Worm (Caenorhabditis elegans): ENCODE results near the gene K04A8.19.

K04A8.19 gene

DNA sequence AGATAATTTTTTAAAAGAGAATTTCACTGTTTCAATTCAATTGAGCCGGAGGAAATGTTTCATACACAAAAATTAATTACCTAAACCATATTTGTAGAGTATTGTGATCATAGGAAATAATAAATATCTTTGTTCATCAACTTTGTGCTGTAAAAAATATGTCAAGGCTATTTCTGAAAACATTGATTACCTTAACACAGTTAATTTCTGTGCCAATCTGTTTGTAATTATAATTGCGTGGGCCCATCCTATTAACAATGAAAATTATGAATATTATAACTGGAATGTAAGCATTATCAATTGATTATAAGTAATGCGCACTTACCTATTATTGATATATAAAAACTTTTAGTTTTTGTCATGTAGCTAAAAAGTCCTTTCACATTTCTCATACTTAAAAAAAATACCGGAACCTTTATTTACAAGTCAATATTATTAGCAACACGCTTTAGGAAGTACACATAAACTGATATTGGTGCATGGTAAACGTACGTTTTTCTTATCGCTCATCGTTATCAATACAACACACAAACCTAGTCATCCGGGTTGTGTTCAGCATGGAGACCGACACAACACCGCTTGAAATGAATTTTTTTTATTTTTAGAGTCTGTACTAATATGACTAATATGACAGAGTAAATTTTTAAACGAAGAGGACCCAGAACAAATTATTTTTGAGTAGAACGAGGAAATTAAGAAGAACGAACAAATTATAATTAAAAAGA is 21.4 kb upstream of the K04A8.19 start, which contains the start of gene fut-2:
fut-2 (minus strand) TSS at position 485 of the 725 bp plus-strand sequence.
- TF ChIP-seq tbx-37 (GFP tag; conservative IDR thresholded peaks at IDR 0.05) (no peak), ceh-13 (GFP tag; optimal IDR thresholded peaks at IDR 0.05) (no peak), tbx-11 (GFP tag; IDR thresholded peaks at IDR 0.05) (no peak), sea-1 (GFP tag; conservative IDR thresholded peaks at IDR 0.05) (no peak), ceh-36 (tag; optimal IDR thresholded peaks at IDR 0.05) (no peak), hmbx-1 (tag; optimal IDR thresholded peaks at IDR 0.05) (no peak), flt-1 (GFP tag; IDR thresholded peaks at IDR 0.05) (no peak), hnd-1 (tag; optimal IDR thresholded peaks at IDR 0.05) (no peak), ama-1 (optimal IDR thresholded peaks at IDR 0.05) (no peak), F13C5.2 (tag; optimal IDR thresholded peaks at IDR 0.05) (no peak), aly-1 (tag; optimal IDR thresholded peaks at IDR 0.05) (no peak), pes-1 (GFP tag; IDR thresholded peaks at IDR 0.05) (no peak), hmg-4 (GFP tag; optimal IDR thresholded peaks at IDR 0.05) (no peak), tra-4 (tag; optimal IDR thresholded peaks at IDR 0.05) (no peak), scrt-1 (GFP tag; IDR thresholded peaks at IDR 0.05) (no peak), B0310.2 (tag; optimal IDR thresholded peaks at IDR 0.05) (no peak), ets-7 (tag; optimal IDR thresholded peaks at IDR 0.05) (no peak)

DNA sequence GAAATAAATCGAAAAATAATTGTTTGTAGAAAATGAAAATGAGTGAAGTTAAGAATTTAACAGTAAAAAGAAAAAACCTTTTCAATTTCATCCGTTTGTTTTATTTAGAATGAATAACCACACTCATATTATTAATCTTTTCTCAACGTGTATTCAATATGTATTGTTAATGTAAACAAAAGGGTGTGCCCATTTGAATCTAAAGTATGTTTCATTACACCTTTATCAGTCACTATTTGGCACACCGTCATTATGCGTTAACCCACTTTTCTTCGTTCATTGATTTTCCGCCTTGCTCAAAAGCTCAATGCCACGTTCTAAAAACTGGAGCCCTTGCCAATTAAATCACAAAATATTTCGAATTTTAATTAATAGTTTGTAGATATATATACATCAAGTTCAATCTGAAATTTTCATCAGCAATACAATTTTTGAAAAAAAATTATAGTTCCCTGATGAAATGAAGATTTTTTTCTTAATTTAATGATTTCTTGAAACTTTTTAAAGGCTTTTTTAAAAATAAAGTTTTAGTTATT is 11.7 kb upstream of the K04A8.19 start, which contains the start of gene K04A8.1:
K04A8.1 (plus strand) TSS at position 486 of the 536 bp plus-strand sequence.
- TF ChIP-seq pes-1 (GFP tag; IDR thresholded peaks at IDR 0.05) (no peak), F13C5.2 (tag; optimal IDR thresholded peaks at IDR 0.05) (no peak), tra-4 (tag; optimal IDR thresholded peaks at IDR 0.05) (no peak), ceh-13 (GFP tag; optimal IDR thresholded peaks at IDR 0.05) (no peak), hmbx-1 (tag; optimal IDR thresholded peaks at IDR 0.05) (no peak), tbx-37 (GFP tag; conservative IDR thresholded peaks at IDR 0.05) (no peak), scrt-1 (GFP tag; IDR thresholded peaks at IDR 0.05) (no peak), tbx-11 (GFP tag; IDR thresholded peaks at IDR 0.05) (no peak), hmg-4 (GFP tag; optimal IDR thresholded peaks at IDR 0.05) (no peak), sea-1 (GFP tag; conservative IDR thresholded peaks at IDR 0.05) (no peak), B0310.2 (tag; optimal IDR thresholded peaks at IDR 0.05) (no peak), aly-1 (tag; optimal IDR thresholded peaks at IDR 0.05) (no peak), ama-1 (optimal IDR thresholded peaks at IDR 0.05) (no peak), ceh-36 (tag; optimal IDR thresholded peaks at IDR 0.05) (no peak), flt-1 (GFP tag; IDR thresholded peaks at IDR 0.05) (no peak), ets-7 (tag; optimal IDR thresholded peaks at IDR 0.05) (no peak), hnd-1 (tag; optimal IDR thresholded peaks at IDR 0.05) (no peak)

DNA sequence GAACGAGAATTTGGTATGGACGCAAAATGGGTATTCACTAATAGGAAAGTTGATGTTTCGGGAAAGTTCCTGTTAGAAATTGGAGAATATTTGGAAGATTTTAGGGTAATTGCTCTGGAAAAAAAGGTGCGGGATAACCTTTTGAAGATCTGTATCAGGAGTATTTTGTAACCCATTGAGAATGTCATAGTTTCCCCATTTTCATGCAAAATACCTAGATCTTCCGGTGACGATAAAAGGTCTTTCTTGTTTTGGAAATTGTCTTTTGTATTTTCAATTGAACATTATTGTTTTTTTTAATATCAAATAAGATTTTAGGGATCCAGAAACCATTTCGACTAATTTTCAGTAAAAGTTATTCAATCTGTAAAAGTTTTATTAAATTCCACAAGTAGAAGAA is 7.4 kb upstream of the K04A8.19 start, which contains the start of gene spp-19:
spp-19 (minus strand) TSS at position 101 of the 400 bp plus-strand sequence.
- TF ChIP-seq hmbx-1 (tag; optimal IDR thresholded peaks at IDR 0.05): no peak
- no peak for TF ChIP-seq ama-1 (optimal IDR thresholded peaks at IDR 0.05)

DNA sequence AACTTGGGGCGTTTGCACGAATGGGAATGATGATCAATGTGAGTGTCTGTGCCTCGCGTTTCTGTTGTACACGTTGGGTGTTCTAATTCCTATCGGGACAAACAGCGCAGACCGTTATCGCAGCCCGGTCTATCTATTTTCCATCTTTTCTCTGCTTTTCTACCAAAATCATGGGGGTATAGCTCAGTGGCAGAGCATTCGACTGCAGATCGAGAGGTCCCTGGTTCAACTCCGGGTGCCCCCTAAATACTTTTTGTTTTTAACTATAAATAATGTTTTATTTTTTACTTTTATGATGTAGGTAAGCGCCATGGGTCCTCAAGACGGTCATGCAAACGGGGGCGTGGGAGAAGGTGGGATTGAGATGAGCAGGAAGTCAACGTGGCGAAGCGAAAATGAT is 5.4 kb upstream of the K04A8.19 start:
- TF ChIP-seq tra-4 (tag; optimal IDR thresholded peaks at IDR 0.05) (no peak), tbx-11 (GFP tag; IDR thresholded peaks at IDR 0.05) (0 out of 2 replicates have a peak, but pooled peaks have one; percentile 52)

DNA sequence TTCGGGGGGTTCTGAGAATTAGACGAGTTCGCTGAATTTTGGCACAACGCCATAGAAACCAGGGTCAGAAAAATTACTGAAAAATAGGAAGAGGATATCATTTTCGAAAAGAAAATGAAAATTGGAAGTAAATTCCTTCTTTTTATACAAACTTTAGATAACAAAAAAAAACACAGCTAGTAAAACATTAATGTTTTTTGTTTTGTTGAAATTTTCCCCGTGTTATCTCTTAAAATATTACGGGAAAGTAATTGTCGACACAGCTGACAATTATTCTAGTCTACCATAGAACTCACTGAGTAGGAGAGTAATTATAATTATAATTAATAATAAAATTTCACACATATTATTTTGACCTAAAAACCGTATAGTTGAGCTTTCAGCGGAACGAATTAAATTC is 4.9 kb upstream of the K04A8.19 start, which contains the start of gene spp-26:
spp-26 (minus strand) TSS at position 101 of the 400 bp plus-strand sequence.
- TF ChIP-seq tbx-37 (GFP tag; conservative IDR thresholded peaks at IDR 0.05) (no peak), F13C5.2 (tag; optimal IDR thresholded peaks at IDR 0.05) (no peak), ceh-13 (GFP tag; optimal IDR thresholded peaks at IDR 0.05) (no peak), ceh-36 (tag; optimal IDR thresholded peaks at IDR 0.05) (no peak), B0310.2 (tag; optimal IDR thresholded peaks at IDR 0.05) (no peak), pes-1 (GFP tag; IDR thresholded peaks at IDR 0.05) (no peak), hmbx-1 (tag; optimal IDR thresholded peaks at IDR 0.05) (no peak), hmg-4 (GFP tag; optimal IDR thresholded peaks at IDR 0.05) (no peak), ets-7 (tag; optimal IDR thresholded peaks at IDR 0.05) (no peak), tra-4 (tag; optimal IDR thresholded peaks at IDR 0.05) (no peak), scrt-1 (GFP tag; IDR thresholded peaks at IDR 0.05) (no peak), flt-1 (GFP tag; IDR thresholded peaks at IDR 0.05) (no peak), hnd-1 (tag; optimal IDR thresholded peaks at IDR 0.05) (no peak), aly-1 (tag; optimal IDR thresholded peaks at IDR 0.05) (no peak), sea-1 (GFP tag; conservative IDR thresholded peaks at IDR 0.05) (no peak), ama-1 (optimal IDR thresholded peaks at IDR 0.05) (no peak), tbx-11 (GFP tag; IDR thresholded peaks at IDR 0.05) (no peak)

DNA sequence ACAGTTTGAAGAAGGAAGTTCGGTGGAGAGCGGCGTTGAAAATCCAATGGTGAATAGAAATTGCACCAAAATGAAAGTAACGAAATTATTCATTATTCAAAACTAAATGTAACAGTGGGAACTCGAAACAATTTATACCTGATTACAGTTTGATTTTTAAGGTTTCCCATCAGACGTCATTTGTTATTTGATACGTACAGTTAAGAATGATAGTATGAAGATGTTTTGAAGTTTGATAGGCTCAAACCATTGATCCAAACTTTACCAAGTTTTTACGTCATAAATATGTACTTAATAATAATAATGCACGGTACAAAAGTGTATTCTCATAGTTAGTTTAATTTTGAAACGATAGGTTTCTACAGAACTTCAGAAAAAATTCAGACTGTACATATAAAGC is 3.9 kb upstream of the K04A8.19 start, which contains the start of gene spp-20:
spp-20 (minus strand) TSS at position 101 of the 400 bp plus-strand sequence.
- no peak for TF ChIP-seq hmg-4 (GFP tag; optimal IDR thresholded peaks at IDR 0.05)
- TF ChIP-seq sea-1 (GFP tag; conservative IDR thresholded peaks at IDR 0.05): no peak
- no peak for TF ChIP-seq ama-1 (optimal IDR thresholded peaks at IDR 0.05)
- no peak for TF ChIP-seq ceh-13 (GFP tag; optimal IDR thresholded peaks at IDR 0.05)
- no peak for TF ChIP-seq flt-1 (GFP tag; IDR thresholded peaks at IDR 0.05)
- no peak for TF ChIP-seq hnd-1 (tag; optimal IDR thresholded peaks at IDR 0.05)
- no peak for TF ChIP-seq hmbx-1 (tag; optimal IDR thresholded peaks at IDR 0.05)
- no peak for TF ChIP-seq aly-1 (tag; optimal IDR thresholded peaks at IDR 0.05)
- TF ChIP-seq pes-1 (GFP tag; IDR thresholded peaks at IDR 0.05): no peak
- no peak for TF ChIP-seq B0310.2 (tag; optimal IDR thresholded peaks at IDR 0.05)
- no peak for TF ChIP-seq tbx-11 (GFP tag; IDR thresholded peaks at IDR 0.05)
- no peak for TF ChIP-seq tra-4 (tag; optimal IDR thresholded peaks at IDR 0.05)
- no peak for TF ChIP-seq F13C5.2 (tag; optimal IDR thresholded peaks at IDR 0.05)
- no peak for TF ChIP-seq scrt-1 (GFP tag; IDR thresholded peaks at IDR 0.05)

DNA sequence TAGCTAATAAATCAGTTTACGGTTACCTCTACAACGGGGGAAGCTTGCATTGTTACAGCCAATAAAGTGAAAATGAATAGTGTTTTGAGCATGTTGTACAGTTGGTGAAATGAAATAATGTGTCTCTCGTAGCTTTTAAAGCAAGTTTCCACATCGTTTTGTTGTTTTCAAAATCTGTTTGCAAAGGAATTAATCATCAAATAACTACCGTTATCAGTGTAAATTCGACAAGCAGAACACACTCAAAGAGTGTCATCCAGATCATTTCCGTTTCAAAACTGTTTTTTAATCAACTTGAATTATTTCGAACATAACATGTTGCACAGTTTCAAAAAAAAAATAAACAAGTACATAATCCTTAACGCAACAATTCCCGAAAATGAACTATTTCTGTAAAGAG is 2.8 kb upstream of the K04A8.19 start, which contains the start of gene spp-27:
spp-27 (minus strand) TSS at position 101 of the 400 bp plus-strand sequence.
- TF ChIP-seq hmbx-1 (tag; optimal IDR thresholded peaks at IDR 0.05): no peak
- no peak for TF ChIP-seq ets-7 (tag; optimal IDR thresholded peaks at IDR 0.05)
- no peak for TF ChIP-seq hmg-4 (GFP tag; optimal IDR thresholded peaks at IDR 0.05)
- no peak for TF ChIP-seq scrt-1 (GFP tag; IDR thresholded peaks at IDR 0.05)
- no peak for TF ChIP-seq flt-1 (GFP tag; IDR thresholded peaks at IDR 0.05)
- no peak for TF ChIP-seq sea-1 (GFP tag; conservative IDR thresholded peaks at IDR 0.05)
- TF ChIP-seq aly-1 (tag; optimal IDR thresholded peaks at IDR 0.05): no peak
- TF ChIP-seq ceh-36 (tag; optimal IDR thresholded peaks at IDR 0.05): no peak
- no peak for TF ChIP-seq pes-1 (GFP tag; IDR thresholded peaks at IDR 0.05)
- no peak for TF ChIP-seq B0310.2 (tag; optimal IDR thresholded peaks at IDR 0.05)
- TF ChIP-seq ceh-13 (GFP tag; optimal IDR thresholded peaks at IDR 0.05): no peak
- TF ChIP-seq tbx-11 (GFP tag; IDR thresholded peaks at IDR 0.05): no peak
- TF ChIP-seq hnd-1 (tag; optimal IDR thresholded peaks at IDR 0.05): no peak
- no peak for TF ChIP-seq ama-1 (optimal IDR thresholded peaks at IDR 0.05)
- TF ChIP-seq tra-4 (tag; optimal IDR thresholded peaks at IDR 0.05): no peak
- TF ChIP-seq tbx-37 (GFP tag; conservative IDR thresholded peaks at IDR 0.05): no peak
